Fruit fly (Drosophila melanogaster) whole organism, embryonic: Measurements from ENCODE around the gene CG8149.

Experiments used
- Adf1 ChIP-seq: fragments of 200-800 bp; sonication (Bioruptor generic); IDR thresholded peaks from 2 replicates; pipeline ENCODE4 v1.3.6; 2022; ENCODE audit warnings: missing biosample characterization, missing genetic modification characterization
- Atf-2 ChIP-seq: fragments of 200-800 bp; sonication (Bioruptor generic); optimal IDR thresholded peaks from 2 replicates; lab custom pipeline; 2016; ENCODE audit warnings: missing biosample characterization, missing genetic modification characterization
- Atf6 ChIP-seq: fragments of 200-800 bp; sonication (Bioruptor generic); IDR thresholded peaks from 2 replicates; pipeline ENCODE4 v1.3.6; 2022; ENCODE audit warnings: missing biosample characterization, missing genetic modification characterization
- BtbVII ChIP-seq: fragments of 200-800 bp; sonication (Bioruptor generic); optimal IDR thresholded peaks from 3 replicates; lab custom pipeline; 2017; ENCODE audit warnings: missing biosample characterization, mild to moderate bottlenecking, missing genetic modification characterization
- CG10366 ChIP-seq: fragments of 200-800 bp; sonication (Bioruptor generic); IDR thresholded peaks from 2 replicates; pipeline ENCODE4 v1.3.6; 2022; ENCODE audit warnings: missing biosample characterization, missing genetic modification characterization
- CG11398 ChIP-seq: fragments of 200-800 bp; sonication (Bioruptor generic); optimal IDR thresholded peaks from 2 replicates; lab custom pipeline; 2016; ENCODE audit warnings: missing biosample characterization, missing genetic modification characterization
- CG12155 ChIP-seq: fragments of 200-800 bp; sonication (Bioruptor generic); optimal IDR thresholded peaks from 3 replicates; lab custom pipeline; 2016; ENCODE audit warnings: missing biosample characterization, missing genetic modification characterization
- CG12769 ChIP-seq: fragments of 200-800 bp; sonication (Bioruptor generic); optimal IDR thresholded peaks from 2 replicates; lab custom pipeline; 2019; ENCODE audit warnings: missing biosample characterization, mild to moderate bottlenecking, missing genetic modification characterization, moderate library complexity
- CG13296 ChIP-seq: fragments of 200-800 bp; sonication (Bioruptor generic); optimal IDR thresholded peaks from 3 replicates; lab custom pipeline; 2018; ENCODE audit warnings: missing biosample characterization, mild to moderate bottlenecking, missing genetic modification characterization
- CG13424 ChIP-seq: fragments of 200-800 bp; sonication (Bioruptor generic); optimal IDR thresholded peaks from 2 replicates; lab custom pipeline; 2019; ENCODE audit warnings: missing biosample characterization, mild to moderate bottlenecking, missing genetic modification characterization, moderate library complexity
- CG13775 ChIP-seq: fragments of 200-800 bp; sonication (Bioruptor generic); optimal IDR thresholded peaks from 3 replicates; lab custom pipeline; 2017; ENCODE audit warnings: missing biosample characterization, mild to moderate bottlenecking, missing genetic modification characterization
- CG14710 ChIP-seq: fragments of 200-800 bp; sonication (Bioruptor generic); optimal IDR thresholded peaks from 3 replicates; lab custom pipeline; 2019; ENCODE audit warnings: missing biosample characterization, mild to moderate bottlenecking, missing genetic modification characterization, moderate library complexity
- CG15073 ChIP-seq: fragments of 200-800 bp; sonication (Bioruptor generic); optimal IDR thresholded peaks from 2 replicates; lab custom pipeline; 2016; ENCODE audit warnings: missing biosample characterization, missing genetic modification characterization
- CG15269 ChIP-seq: fragments of 200-800 bp; sonication (Bioruptor generic); optimal IDR thresholded peaks from 2 replicates; lab custom pipeline; 2018; ENCODE audit warnings: missing biosample characterization, mild to moderate bottlenecking, missing genetic modification characterization, moderate library complexity
- CG15601 ChIP-seq: fragments of 200-800 bp; sonication (Bioruptor generic); optimal IDR thresholded peaks from 3 replicates; lab custom pipeline; 2019; ENCODE audit warnings: missing biosample characterization, mild to moderate bottlenecking, missing genetic modification characterization, moderate library complexity
- CG17186 ChIP-seq: fragments of 200-800 bp; sonication (Bioruptor generic); optimal IDR thresholded peaks from 3 replicates; lab custom pipeline; 2017; ENCODE audit warnings: missing biosample characterization, missing genetic modification reagents, missing genetic modification characterization
- CG1792 ChIP-seq: fragments of 200-800 bp; sonication (Bioruptor generic); optimal IDR thresholded peaks from 2 replicates; lab custom pipeline; 2016; ENCODE audit warnings: missing biosample characterization, missing genetic modification characterization
- CG2202 ChIP-seq: fragments of 200-800 bp; sonication (Bioruptor generic); optimal IDR thresholded peaks from 2 replicates; lab custom pipeline; 2018; ENCODE audit warnings: missing biosample characterization, mild to moderate bottlenecking, missing genetic modification characterization
- CG3281 ChIP-seq: fragments of 200-800 bp; sonication (Bioruptor generic); optimal IDR thresholded peaks from 3 replicates; lab custom pipeline; 2017; ENCODE audit warnings: missing biosample characterization, mild to moderate bottlenecking, missing genetic modification characterization
- CG34422 ChIP-seq: fragments of 200-800 bp; sonication (Bioruptor generic); IDR thresholded peaks from 3 replicates; pipeline ENCODE4 v1.3.6; 2022; ENCODE audit warnings: missing biosample characterization, missing genetic modification characterization
- CG9215 ChIP-seq: fragments of 200-800 bp; sonication (Bioruptor generic); IDR thresholded peaks from 2 replicates; pipeline ENCODE4 v1.3.6; 2022; ENCODE audit warnings: missing biosample characterization, missing genetic modification characterization
- CG9932 ChIP-seq: fragments of 200-800 bp; sonication (Bioruptor generic); IDR thresholded peaks from 2 replicates; pipeline ENCODE4 v1.3.6; 2022; ENCODE audit warnings: missing biosample characterization, missing genetic modification characterization
- MESR4 ChIP-seq: fragments of 200-800 bp; sonication (Bioruptor generic); optimal IDR thresholded peaks from 2 replicates; lab custom pipeline; 2018; ENCODE audit warnings: missing biosample characterization, mild to moderate bottlenecking, missing genetic modification characterization, moderate library complexity
- Meics ChIP-seq: fragments of 200-800 bp; sonication (Bioruptor generic); optimal IDR thresholded peaks from 2 replicates; lab custom pipeline; 2017; ENCODE audit warnings: missing biosample characterization, mild to moderate bottlenecking, missing genetic modification characterization
- NFAT ChIP-seq: fragments of 200-800 bp; sonication (Bioruptor generic); IDR thresholded peaks from 2 replicates; pipeline ENCODE4 v1.3.6; 2022; ENCODE audit warnings: missing biosample characterization, missing genetic modification characterization
- Xrp1 ChIP-seq: fragments of 200-800 bp; sonication (Bioruptor generic); IDR thresholded peaks from 2 replicates; pipeline ENCODE4 v1.3.6; 2022; ENCODE audit warnings: missing biosample characterization, missing genetic modification characterization
- ab ChIP-seq: fragments of 200-800 bp; sonication (Bioruptor generic); optimal IDR thresholded peaks from 2 replicates; lab custom pipeline; 2016; ENCODE audit warnings: missing biosample characterization, missing genetic modification characterization
- amos ChIP-seq: fragments of 200-800 bp; sonication (Bioruptor generic); IDR thresholded peaks from 2 replicates; pipeline ENCODE4 v1.3.6; 2022; ENCODE audit warnings: missing biosample characterization, missing genetic modification characterization; ENCODE audit not compliant: partially characterized antibody
- ase ChIP-seq: fragments of 200-800 bp; sonication (Bioruptor generic); IDR thresholded peaks from 3 replicates; pipeline ENCODE4 v1.3.6; 2022; ENCODE audit warnings: missing biosample characterization, missing genetic modification characterization
- btn ChIP-seq: fragments of 200-800 bp; sonication (Bioruptor generic); optimal IDR thresholded peaks from 2 replicates; lab custom pipeline; 2016; ENCODE audit warnings: missing biosample characterization, missing genetic modification characterization
- fd64A ChIP-seq: fragments of 200-800 bp; sonication (Bioruptor generic); optimal IDR thresholded peaks from 3 replicates; lab custom pipeline; 2018; ENCODE audit warnings: missing biosample characterization, mild to moderate bottlenecking, missing genetic modification characterization
- fd96Cb ChIP-seq: fragments of 200-800 bp; sonication (Bioruptor generic); optimal IDR thresholded peaks from 2 replicates; lab custom pipeline; 2018; ENCODE audit warnings: missing biosample characterization, mild to moderate bottlenecking, missing genetic modification characterization, moderate library complexity
- gem ChIP-seq: fragments of 200-800 bp; sonication (Bioruptor generic); optimal IDR thresholded peaks from 2 replicates; lab custom pipeline; 2019; ENCODE audit warnings: missing biosample characterization, mild to moderate bottlenecking, missing genetic modification characterization, moderate library complexity
- kay ChIP-seq: fragments of 200-800 bp; sonication (Bioruptor generic); optimal IDR thresholded peaks from 2 replicates; lab custom pipeline; 2016; ENCODE audit warnings: missing biosample characterization, missing genetic modification characterization
- lola ChIP-seq, 3 experiments: fragments of >200 bp in 2 of 3; fragments of 200-800 bp in 1 of 3; sonication (Bioruptor generic) in 1 of 3; optimal IDR thresholded peaks; 2 replicates each; lab custom pipeline; 2017 to 2019; ENCODE audit warnings: missing biosample characterization in 3 of 3, missing genetic modification characterization in 3 of 3, mild to moderate bottlenecking in 1 of 3, moderate library complexity in 1 of 3
- lov ChIP-seq, 2 experiments: fragments of 200-800 bp in 1 of 2; fragments of >200 bp in 1 of 2; sonication (Bioruptor generic) in 1 of 2; IDR thresholded peaks in 1 of 2; optimal IDR thresholded peaks in 1 of 2; 2 replicates in 1 of 2; 3 replicates in 1 of 2; pipeline versions ENCODE4 v1.3.6 to Lab custom; 2017 to 2022; ENCODE audit warnings: missing biosample characterization in 1 of 2, missing genetic modification characterization in 1 of 2
- mirr ChIP-seq: fragments of 200-800 bp; sonication (Bioruptor generic); optimal IDR thresholded peaks from 3 replicates; lab custom pipeline; 2018; ENCODE audit warnings: missing biosample characterization, mild to moderate bottlenecking, missing genetic modification characterization
- nerfin-2 ChIP-seq: fragments of 200-800 bp; sonication (Bioruptor generic); IDR thresholded peaks from 2 replicates; pipeline ENCODE4 v1.3.6; 2022; ENCODE audit warnings: missing biosample characterization, missing genetic modification characterization; ENCODE audit not compliant: partially characterized antibody
- pho ChIP-seq: fragments of 200-800 bp; sonication (Bioruptor generic); optimal IDR thresholded peaks from 2 replicates; lab custom pipeline; 2016; ENCODE audit warnings: missing biosample characterization, missing genetic modification characterization
- pzg ChIP-seq: fragments of 200-800 bp; sonication (Bioruptor generic); optimal IDR thresholded peaks from 3 replicates; lab custom pipeline; 2018; ENCODE audit warnings: missing biosample characterization, mild to moderate bottlenecking, missing genetic modification characterization, moderate library complexity
- rib ChIP-seq: fragments of 200-800 bp; sonication (Bioruptor generic); IDR thresholded peaks from 2 replicates; pipeline ENCODE4 v1.3.6; 2022; ENCODE audit warnings: missing biosample characterization, missing genetic modification characterization
- sd ChIP-seq: fragments of 200-800 bp; sonication (Bioruptor generic); optimal IDR thresholded peaks from 3 replicates; lab custom pipeline; 2018; ENCODE audit warnings: missing biosample characterization, mild to moderate bottlenecking, missing genetic modification characterization, moderate library complexity
- sens-2 ChIP-seq: fragments of 200-800 bp; sonication (Bioruptor generic); IDR thresholded peaks from 2 replicates; pipeline ENCODE4 v1.3.6; 2022; ENCODE audit warnings: missing biosample characterization, missing genetic modification characterization
- stwl ChIP-seq: fragments of 200-800 bp; sonication (Bioruptor generic); optimal IDR thresholded peaks from 3 replicates; lab custom pipeline; 2018; ENCODE audit warnings: missing biosample characterization, mild to moderate bottlenecking, missing genetic modification characterization, moderate library complexity
- sug ChIP-seq: fragments of 200-800 bp; optimal IDR thresholded peaks from 2 replicates; lab custom pipeline; 2019; ENCODE audit warnings: missing biosample characterization, mild to moderate bottlenecking, missing genetic modification characterization, moderate library complexity
- tap ChIP-seq: fragments of 200-800 bp; optimal IDR thresholded peaks from 3 replicates; lab custom pipeline; 2019; ENCODE audit warnings: missing biosample characterization, mild to moderate bottlenecking, missing genetic modification characterization, moderate library complexity
- tgo ChIP-seq: fragments of 200-800 bp; sonication (Bioruptor generic); IDR thresholded peaks from 3 replicates; pipeline ENCODE4 v1.3.6; 2022; ENCODE audit warnings: missing biosample characterization, missing genetic modification characterization
- tup ChIP-seq: fragments of 200-800 bp; sonication (Bioruptor generic); optimal IDR thresholded peaks from 2 replicates; lab custom pipeline; 2016; ENCODE audit warnings: missing biosample characterization, mild to moderate bottlenecking, missing genetic modification characterization, moderate library complexity
- usp ChIP-seq: fragments of >200 bp; optimal IDR thresholded peaks from 2 replicates; lab custom pipeline; 2017; ENCODE audit warnings: missing biosample characterization, missing genetic modification characterization
- wek ChIP-seq: fragments of 200-800 bp; sonication (Bioruptor generic); optimal IDR thresholded peaks from 3 replicates; lab custom pipeline; 2018; ENCODE audit warnings: missing biosample characterization, mild to moderate bottlenecking, missing genetic modification characterization, moderate library complexity

The CG8149 gene

DNA sequence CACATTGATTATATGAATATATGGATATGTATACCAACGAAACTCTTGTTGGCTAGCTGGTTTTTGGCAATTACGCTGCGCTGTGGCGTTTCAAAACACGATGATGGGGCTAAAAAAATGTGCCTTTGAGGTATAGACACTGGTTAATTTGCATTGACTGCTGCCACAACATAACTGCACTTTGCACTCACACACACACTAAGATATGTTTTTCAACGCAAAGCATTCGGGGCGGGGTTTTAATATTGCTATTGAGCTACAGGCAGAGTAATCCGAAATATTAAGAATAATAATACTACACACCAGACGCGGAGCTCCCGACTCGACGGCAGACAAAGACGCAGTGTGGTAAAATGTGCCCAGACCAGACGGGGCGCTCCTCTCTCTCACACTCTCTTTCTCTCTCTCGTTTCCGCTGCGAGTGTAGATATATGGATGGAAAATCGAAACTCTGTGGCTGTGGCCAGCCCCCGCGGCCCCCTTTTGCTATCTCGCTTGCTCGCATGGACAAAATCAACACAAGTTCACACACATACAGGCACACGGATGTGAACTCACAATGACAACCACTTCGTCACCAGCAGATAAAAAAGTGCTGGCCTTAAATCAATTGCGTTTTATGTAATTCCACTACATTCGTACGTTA is 46.7 kb downstream of the CG8149 start (continued):
- TF ChIP-seq fd96Cb (tag; lab: Kevin White, UChicago) (no peak), CG3281 (GFP tag; lab: Kevin White, UChicago) (peak; percentile 63), kay (GFP tag; lab: Kevin White, UChicago) (peak; percentile 43), lola (GFP tag; optimal IDR thresholded peaks at IDR 0.05; lab: Kevin White, UChicago) (no peak), BtbVII (GFP tag; lab: Kevin White, UChicago) (peak; percentile 69), CG12155 (GFP tag; lab: Kevin White, UChicago) (no peak), CG15601 (tag; lab: Kevin White, UChicago) (no peak), CG9932 (GFP tag; lab: Robert Waterston, UW) (no peak), tup (GFP tag; lab: Kevin White, UChicago) (no peak), CG2202 (tag; lab: Kevin White, UChicago) (no peak), tap (no peak), Adf1 (GFP tag; lab: Robert Waterston, UW) (no peak), CG13775 (GFP tag; lab: Kevin White, UChicago) (no peak), Xrp1 (GFP tag; lab: Robert Waterston, UW) (no peak), rib (GFP tag; lab: Robert Waterston, UW) (no peak), Meics (GFP tag; lab: Kevin White, UChicago) (peak; percentile 64), fd64A (peak; percentile 65), CG1792 (GFP tag; lab: Kevin White, UChicago) (peak; percentile 5), CG17186 (GFP tag; lab: Kevin White, UChicago) (peak; percentile 26), CG15269 (tag; lab: Kevin White, UChicago) (peak; percentile 4), ab (GFP tag; lab: Kevin White, UChicago) (no peak), sens-2 (GFP tag; lab: Robert Waterston, UW) (no peak), MESR4 (GFP tag; lab: Kevin White, UChicago) (peak; percentile 96), CG11398 (GFP tag; lab: Kevin White, UChicago) (peak; percentile 63), mirr (peak; percentile 96), CG10366 (GFP tag; lab: Robert Waterston, UW) (no peak), CG13296 (GFP tag; lab: Kevin White, UChicago) (peak; percentile 80), sd (peak; percentile 51), tgo (no peak), stwl (tag; lab: Kevin White, UChicago) (no peak), CG34422 (GFP tag; lab: Robert Waterston, UW) (no peak), Atf-2 (GFP tag; lab: Kevin White, UChicago) (no peak), ase (GFP tag; lab: Robert Waterston, UW) (no peak), CG9215 (GFP tag; lab: Robert Waterston, UW) (no peak), usp (no peak), CG14710 (tag; lab: Kevin White, UChicago) (no peak), wek (peak; percentile 73), sug (tag; lab: Kevin White, UChicago) (peak; percentile 77), CG15073 (GFP tag; lab: Kevin White, UChicago) (no peak), nerfin-2 (GFP tag; lab: Robert Waterston, UW) (no peak), amos (GFP tag; lab: Robert Waterston, UW) (no peak), gem (no peak), lov (optimal IDR thresholded peaks at IDR 0.05; lab: Kevin White, UChicago) (peak; percentile 36), lov (GFP tag; IDR thresholded peaks at IDR 0.05; lab: Robert Waterston, UW) (no peak), pzg (peak; percentile 49), CG12769 (tag; lab: Kevin White, UChicago) (peak; percentile 80), CG13424 (tag; lab: Kevin White, UChicago) (no peak), btn (GFP tag; lab: Kevin White, UChicago) (no peak), NFAT (GFP tag; lab: Robert Waterston, UW) (no peak), pho (no peak), Atf6 (GFP tag; lab: Robert Waterston, UW) (no peak)
